Fruit fly (Drosophila melanogaster) whole organism, wandering third instar larva: Measurements from ENCODE around the gene CG43993.
A peak's percentile ranks its signal among the peaks of the same experiment; 100 is the strongest.

Source experiments
- Abd-B ChIP-seq: fragments of >200 bp; optimal IDR thresholded peaks from 2 replicates; lab custom pipeline; 2017; ENCODE audit warnings: missing biosample characterization, missing genetic modification characterization
- CG32264 ChIP-seq: fragments of 200-800 bp; sonication (Bioruptor generic); optimal IDR thresholded peaks from 2 replicates; lab custom pipeline; 2016; ENCODE audit warnings: missing biosample characterization, missing genetic modification characterization
- CG9705 ChIP-seq: fragments of 200-800 bp; sonication (Bioruptor generic); optimal IDR thresholded peaks from 2 replicates; lab custom pipeline; 2018; ENCODE audit warnings: missing biosample characterization, mild to moderate bottlenecking, missing genetic modification characterization
- CrebA ChIP-seq: fragments of 200-800 bp; sonication (Bioruptor generic); optimal IDR thresholded peaks from 2 replicates; lab custom pipeline; 2016; ENCODE audit warnings: missing biosample characterization, mild to moderate bottlenecking, missing genetic modification characterization, borderline replicate concordance
- Dfd ChIP-seq: fragments of >200 bp; optimal IDR thresholded peaks from 2 replicates; lab custom pipeline; 2017; ENCODE audit warnings: missing biosample characterization, missing genetic modification characterization
- Dif ChIP-seq: fragments of 200-275, 200-300 bp; sonication (Bioruptor generic); optimal IDR thresholded peaks from 2 replicates; lab custom pipeline; 2018; ENCODE audit warnings: missing biosample characterization, missing genetic modification characterization; ENCODE audit not compliant: partially characterized antibody
- GATAd ChIP-seq: sonication (Bioruptor generic); optimal IDR thresholded peaks from 2 replicates; lab custom pipeline; 2016; ENCODE audit warnings: missing biosample characterization, missing genetic modification characterization
- HLH106 ChIP-seq: fragments of 200-800 bp; optimal IDR thresholded peaks from 3 replicates; lab custom pipeline; 2019; ENCODE audit warnings: missing biosample characterization, mild to moderate bottlenecking, missing genetic modification characterization, moderate library complexity
- Hnf4 ChIP-seq: fragments of 200-800 bp; sonication (Bioruptor generic); optimal IDR thresholded peaks from 2 replicates; lab custom pipeline; 2016; ENCODE audit warnings: missing biosample characterization, mild to moderate bottlenecking, missing genetic modification characterization
- Hr78 ChIP-seq: fragments of >200 bp; optimal IDR thresholded peaks from 2 replicates; lab custom pipeline; 2017; ENCODE audit warnings: missing biosample characterization, missing genetic modification characterization
- Hr83 ChIP-seq: fragments of 200-300 bp; sonication (Bioruptor generic); optimal IDR thresholded peaks from 2 replicates; lab custom pipeline; 2016; ENCODE audit warnings: missing biosample characterization, mild to moderate bottlenecking, missing genetic modification characterization, moderate library complexity; ENCODE audit not compliant: poor library complexity, severe bottlenecking
- Jra ChIP-seq: sonication (Bioruptor generic); optimal IDR thresholded peaks from 2 replicates; lab custom pipeline; 2016; ENCODE audit warnings: missing biosample characterization, missing genetic modification characterization
- Mio ChIP-seq: sonication (Bioruptor generic); optimal IDR thresholded peaks from 2 replicates; lab custom pipeline; 2016; ENCODE audit warnings: missing biosample characterization, missing genetic modification characterization
- Myc ChIP-seq: fragments of >200 bp; optimal IDR thresholded peaks from 2 replicates; lab custom pipeline; 2017
- N ChIP-seq: fragments of >200 bp; optimal IDR thresholded peaks from 2 replicates; lab custom pipeline; 2018; ENCODE audit warnings: missing biosample characterization, missing external identifiers, missing genetic modification characterization
- OdsH ChIP-seq: fragments of 200-800 bp; sonication (Bioruptor generic); optimal IDR thresholded peaks from 2 replicates; lab custom pipeline; 2016; ENCODE audit warnings: missing biosample characterization, mild to moderate bottlenecking, missing genetic modification characterization
- Rel ChIP-seq, 2 experiments: fragments of 200-800 bp; sonication (Bioruptor generic) in 1 of 2; optimal IDR thresholded peaks; 2 replicates in 1 of 2; 3 replicates in 1 of 2; lab custom pipeline; 2016 to 2019; ENCODE audit warnings: mild to moderate bottlenecking in 2 of 2, missing biosample characterization in 2 of 2, missing genetic modification characterization in 2 of 2, moderate library complexity in 1 of 2
- Sp1 ChIP-seq: fragments of 200-800 bp; sonication (Bioruptor generic); optimal IDR thresholded peaks from 3 replicates; lab custom pipeline; 2019; ENCODE audit warnings: missing biosample characterization, mild to moderate bottlenecking, missing genetic modification characterization, moderate library complexity
- Vsx2 ChIP-seq: fragments of 200-300, 225-300 bp; sonication (Bioruptor generic); optimal IDR thresholded peaks from 2 replicates; lab custom pipeline; 2018; ENCODE audit warnings: missing biosample characterization, missing genetic modification characterization; ENCODE audit not compliant: partially characterized antibody
- br ChIP-seq: fragments of 200-800 bp; sonication (Bioruptor generic); optimal IDR thresholded peaks from 2 replicates; lab custom pipeline; 2016; ENCODE audit warnings: missing biosample characterization, missing genetic modification characterization
- brk ChIP-seq: fragments of 200-800 bp; sonication (Bioruptor generic); optimal IDR thresholded peaks from 2 replicates; lab custom pipeline; 2016; ENCODE audit warnings: missing biosample characterization, mild to moderate bottlenecking, missing genetic modification characterization
- dl ChIP-seq, 2 experiments: fragments of 175-275, 200-275 bp in 1 of 2; fragments of 200-275 bp in 1 of 2; sonication (Bioruptor generic); optimal IDR thresholded peaks; lab custom pipeline; 2018; ENCODE audit warnings: mild to moderate bottlenecking in 2 of 2, missing biosample characterization in 2 of 2, missing genetic modification characterization in 2 of 2, moderate library complexity in 2 of 2; ENCODE audit not compliant: partially characterized antibody in 2 of 2, insufficient read depth in 1 of 2
- dmrt93B ChIP-seq: fragments of 200-800 bp; sonication (Bioruptor generic); optimal IDR thresholded peaks from 2 replicates; lab custom pipeline; 2018; ENCODE audit warnings: missing biosample characterization, mild to moderate bottlenecking, missing genetic modification characterization
- dsf ChIP-seq: sonication (Bioruptor generic); optimal IDR thresholded peaks from 2 replicates; lab custom pipeline; 2016; ENCODE audit warnings: missing biosample characterization, missing genetic modification characterization, borderline replicate concordance
- ey ChIP-seq: fragments of 200-800 bp; sonication (Bioruptor generic); optimal IDR thresholded peaks from 2 replicates; lab custom pipeline; 2016; ENCODE audit warnings: missing biosample characterization, missing genetic modification characterization
- foxo ChIP-seq, 2 experiments: fragments of 200-800 bp; sonication (Bioruptor generic); optimal IDR thresholded peaks; 2 replicates in 1 of 2; 3 replicates in 1 of 2; lab custom pipeline; 2016 to 2017; ENCODE audit warnings: missing biosample characterization in 2 of 2, missing genetic modification characterization in 2 of 2
- fru ChIP-seq: fragments of 200-800 bp; sonication (Bioruptor generic); optimal IDR thresholded peaks from 3 replicates; lab custom pipeline; 2016; ENCODE audit warnings: missing biosample characterization, mild to moderate bottlenecking, missing genetic modification characterization
- h ChIP-seq: fragments of 200-800 bp; sonication (Bioruptor generic); optimal IDR thresholded peaks from 3 replicates; lab custom pipeline; 2016; ENCODE audit warnings: missing biosample characterization, mild to moderate bottlenecking, missing genetic modification characterization
- jim ChIP-seq: fragments of 175-275, 200-325 bp; sonication (Bioruptor generic); optimal IDR thresholded peaks from 2 replicates; lab custom pipeline; 2016; ENCODE audit warnings: missing biosample characterization, mild to moderate bottlenecking, missing genetic modification characterization
- lola ChIP-seq: fragments of >200 bp; optimal IDR thresholded peaks from 2 replicates; lab custom pipeline; 2017; ENCODE audit warnings: missing biosample characterization, missing genetic modification characterization
- pan ChIP-seq: fragments of >200 bp; optimal IDR thresholded peaks from 2 replicates; lab custom pipeline; 2017
- psq ChIP-seq: fragments of 200-800 bp; sonication (Bioruptor generic); optimal IDR thresholded peaks from 3 replicates; lab custom pipeline; 2017; ENCODE audit warnings: missing biosample characterization, mild to moderate bottlenecking, missing genetic modification characterization, moderate library complexity
- rgr ChIP-seq: fragments of 200-800 bp; sonication (Bioruptor generic); optimal IDR thresholded peaks from 3 replicates; lab custom pipeline; 2016; ENCODE audit warnings: missing biosample characterization, mild to moderate bottlenecking, missing genetic modification characterization
- sage ChIP-seq: fragments of 200-800 bp; sonication (Bioruptor generic); optimal IDR thresholded peaks from 2 replicates; lab custom pipeline; 2016; ENCODE audit warnings: missing biosample characterization, mild to moderate bottlenecking, missing genetic modification characterization
- sv ChIP-seq: fragments of 200-800 bp; sonication (Bioruptor generic); optimal IDR thresholded peaks from 3 replicates; lab custom pipeline; 2016; ENCODE audit warnings: missing biosample characterization, missing genetic modification characterization
- tai ChIP-seq: sonication (Bioruptor generic); optimal IDR thresholded peaks from 2 replicates; lab custom pipeline; 2016; ENCODE audit warnings: missing biosample characterization, missing genetic modification characterization
- usp ChIP-seq: fragments of >200 bp; optimal IDR thresholded peaks from 2 replicates; lab custom pipeline; 2017; ENCODE audit warnings: missing biosample characterization, missing genetic modification characterization
- woc ChIP-seq: sonication (Bioruptor generic); optimal IDR thresholded peaks from 2 replicates; lab custom pipeline; 2016; ENCODE audit warnings: missing biosample characterization, mild to moderate bottlenecking, missing genetic modification characterization

The CG43993 gene

dm6 chr3L:11997959-11998358, 34.4 kb upstream of the CG43993 start, which contains the start of gene Grip163:
Gene Grip163 (minus strand): TSS chr3L:11998138.
- no peak for TF ChIP-seq Hr83 (GFP tag; lab: Kevin White, UChicago)
- TF ChIP-seq Mio (GFP tag; lab: Kevin White, UChicago) = no peak
- TF ChIP-seq psq (GFP tag; lab: Kevin White, UChicago) = no peak
- TF ChIP-seq Abd-B = no peak
- TF ChIP-seq Sp1 (GFP tag; lab: Kevin White, UChicago) = no peak
- TF ChIP-seq dsf (GFP tag; lab: Kevin White, UChicago) = no peak
- no peak for TF ChIP-seq jim (GFP tag; lab: Kevin White, UChicago)
- no peak for TF ChIP-seq br (GFP tag; lab: Kevin White, UChicago)
- no peak for TF ChIP-seq CG9705 (GFP tag; lab: Kevin White, UChicago)
- TF ChIP-seq dmrt93B (GFP tag; lab: Kevin White, UChicago) = no peak
- TF ChIP-seq sage (GFP tag; lab: Kevin White, UChicago) = no peak
- no peak for TF ChIP-seq Vsx2
- TF ChIP-seq Dfd (GFP tag; lab: Kevin White, UChicago) = no peak
- TF ChIP-seq ey (GFP tag; lab: Kevin White, UChicago) = no peak
- no peak for TF ChIP-seq brk (GFP tag; lab: Kevin White, UChicago)

DNA sequence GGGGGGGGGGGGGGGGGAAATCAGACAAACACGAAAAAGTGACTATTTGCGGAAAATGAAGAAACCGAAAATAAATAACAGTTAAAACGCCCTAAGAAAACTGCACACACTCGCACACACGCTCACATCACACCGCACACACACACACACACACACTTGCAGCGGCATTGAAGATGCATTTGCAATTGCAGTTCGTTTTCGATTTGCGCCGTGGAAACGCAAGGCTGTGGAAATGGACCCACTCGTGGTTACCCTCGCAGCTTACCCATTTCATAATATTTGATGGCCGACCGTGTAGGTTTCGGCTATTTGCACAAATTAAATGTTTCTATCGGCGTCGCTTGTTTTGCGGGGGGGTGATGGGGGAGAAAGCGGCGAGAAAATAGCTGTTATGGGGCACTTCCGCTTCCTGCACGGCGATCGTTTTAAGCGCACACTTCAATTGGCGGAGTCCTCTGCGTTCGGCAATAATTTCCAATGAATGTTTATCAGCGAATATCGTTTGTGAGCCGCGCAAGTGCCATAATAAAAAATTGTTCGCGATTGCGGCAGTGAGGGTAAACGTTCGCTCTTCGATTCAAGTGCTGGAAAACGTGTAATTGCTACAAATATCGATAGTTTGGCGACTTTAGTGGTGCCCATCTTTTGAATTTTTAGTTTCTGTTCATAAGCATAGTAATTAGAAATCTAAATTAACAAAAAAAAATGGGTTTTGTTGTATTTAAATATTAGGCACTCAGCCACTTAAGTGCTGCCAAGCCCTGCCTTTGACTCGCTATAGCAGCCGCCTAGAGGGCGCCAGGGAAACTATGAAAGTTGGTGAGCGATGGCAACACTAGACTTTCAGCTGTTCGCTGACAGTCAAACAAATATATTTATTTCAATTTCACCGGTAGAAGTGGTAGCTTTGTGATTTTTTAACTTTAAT, 29.8 kb upstream of the CG43993 start, which contains the start of the genes Pop2 and CG6928:
Gene Pop2 (minus strand): TSS at position 595 of the 928 bp plus-strand sequence.
Gene CG6928 (plus strand): TSS at position 835 of the 928 bp plus-strand sequence.
- TF ChIP-seq psq (GFP tag; lab: Kevin White, UChicago) = peak; percentile 70
- TF ChIP-seq fru (GFP tag; lab: Kevin White, UChicago) = peak; percentile 73
- TF ChIP-seq CG9705 (GFP tag; lab: Kevin White, UChicago) = peak; percentile 20
- no peak for TF ChIP-seq Abd-B
- TF ChIP-seq Hnf4 (GFP tag; lab: Kevin White, UChicago) = peak; percentile 85
- peak; percentile 58 for TF ChIP-seq Myc (lab: Kevin White, UChicago)
- TF ChIP-seq CrebA (GFP tag; lab: Kevin White, UChicago) = no peak
- TF ChIP-seq jim (GFP tag; lab: Kevin White, UChicago) = no peak
- TF ChIP-seq sage (GFP tag; lab: Kevin White, UChicago) = peak; percentile 38
- peak; percentile 79 for TF ChIP-seq h (GFP tag; lab: Kevin White, UChicago)
- peak in 1 of 2 experiments; percentile 75 for TF ChIP-seq foxo (GFP tag; optimal IDR thresholded peaks at IDR 0.05; lab: Kevin White, UChicago)
- no peak for TF ChIP-seq Dif (GFP tag; lab: Kevin White, UChicago)
- TF ChIP-seq Dfd (GFP tag; lab: Kevin White, UChicago) = no peak
- no peak for TF ChIP-seq pan
- peak; percentile 48 for TF ChIP-seq dsf (GFP tag; lab: Kevin White, UChicago)
- TF ChIP-seq Sp1 (GFP tag; lab: Kevin White, UChicago) = peak; percentile 42
- peak; percentile 45 for TF ChIP-seq HLH106
- TF ChIP-seq tai = no peak
- peak; percentile 14 for TF ChIP-seq Hr83 (GFP tag; lab: Kevin White, UChicago)
- TF ChIP-seq br (GFP tag; lab: Kevin White, UChicago) = peak; percentile 68
- TF ChIP-seq Rel (GFP tag; optimal IDR thresholded peaks at IDR 0.05; lab: Kevin White, UChicago) = no peak
- peak; percentile 5 for TF ChIP-seq Rel (tag; optimal IDR thresholded peaks at IDR 0.05; lab: Kevin White, UChicago)
- TF ChIP-seq CG32264 (GFP tag; lab: Kevin White, UChicago) = no peak
- peak; percentile 67 for TF ChIP-seq ey (GFP tag; lab: Kevin White, UChicago)
- no peak for TF ChIP-seq Mio (GFP tag; lab: Kevin White, UChicago)
- TF ChIP-seq dl (GFP tag; optimal IDR thresholded peaks at IDR 0.05; lab: Kevin White, UChicago; ENCODE audit: insufficient read depth in 1 of 2, partially characterized antibody in 2 of 2) = no peak
- peak; percentile 34 for TF ChIP-seq dmrt93B (GFP tag; lab: Kevin White, UChicago)
- TF ChIP-seq lola (GFP tag; lab: Kevin White, UChicago) = no peak
- no peak for TF ChIP-seq Vsx2
- TF ChIP-seq Jra (GFP tag; lab: Kevin White, UChicago) = peak; percentile 71
- TF ChIP-seq OdsH (GFP tag; lab: Kevin White, UChicago) = peak; percentile 71
- peak; percentile 51 for TF ChIP-seq woc (GFP tag; lab: Kevin White, UChicago)
- TF ChIP-seq rgr (GFP tag; lab: Kevin White, UChicago) = peak; percentile 82
- TF ChIP-seq sv (GFP tag; lab: Kevin White, UChicago) = peak; percentile 75
- no peak for TF ChIP-seq Hr78 (GFP tag; lab: Kevin White, UChicago)
- TF ChIP-seq usp (GFP tag; lab: Kevin White, UChicago) = no peak
- TF ChIP-seq brk (GFP tag; lab: Kevin White, UChicago) = no peak
- peak; percentile 48 for TF ChIP-seq GATAd (GFP tag; lab: Kevin White, UChicago)
- TF ChIP-seq N (GFP tag; lab: Kevin White, UChicago) = no peak
